Fruit fly (Drosophila melanogaster) whole organism, embryonic: ENCODE data around the gene Wnt6.

Experiments used
- dm ChIP-seq: fragments of 200-800 bp; sonication (Bioruptor generic); optimal IDR thresholded peaks from 3 replicates; lab custom pipeline; 2016; ENCODE audit warnings: missing biosample characterization, missing genetic modification characterization
- wek ChIP-seq: fragments of 200-800 bp; sonication (Bioruptor generic); optimal IDR thresholded peaks from 3 replicates; lab custom pipeline; 2018; ENCODE audit warnings: missing biosample characterization, mild to moderate bottlenecking, missing genetic modification characterization, moderate library complexity

dm6 chr2L:7398528-7398927 is 65.0 kb downstream of the Wnt6 start, which contains the start of gene CG5160:
- no peak for TF ChIP-seq wek (GFP tag; lab: Kevin White, UChicago)
- no peak for TF ChIP-seq dm (GFP tag; lab: Kevin White, UChicago)
